Worm (Caenorhabditis elegans) whole organism, young adult: ENCODE data around the gene flp-28.

Experiments used
- B0261.1 ChIP-seq: sonication (generic microtip); optimal IDR thresholded peaks from 2 replicates; lab custom pipeline; 2016; ENCODE audit warnings: mild to moderate bottlenecking, missing genetic modification characterization, moderate library complexity, missing compliant biosample characterization
- F22D6.2 ChIP-seq: sonication (generic microtip); optimal IDR thresholded peaks from 2 replicates; lab custom pipeline; 2016; ENCODE audit warnings: mild to moderate bottlenecking, missing genetic modification characterization, missing compliant biosample characterization
- Y53G8AR.9 ChIP-seq: fragments of 200-800 bp; sonication (Bioruptor generic); conservative IDR thresholded peaks from 2 replicates; pipeline ENCODE4 v1.3.6; 2022; ENCODE audit warnings: missing genetic modification reagents, missing genetic modification characterization, missing compliant biosample characterization
- dpff-1 ChIP-seq: sonication (generic microtip); optimal IDR thresholded peaks from 2 replicates; lab custom pipeline; 2017; ENCODE audit warnings: mild to moderate bottlenecking, missing genetic modification characterization, missing compliant biosample characterization
- gei-17 ChIP-seq: fragments of 200-800 bp; sonication (Bioruptor generic); optimal IDR thresholded peaks from 2 replicates; lab custom pipeline; 2018; ENCODE audit warnings: mild to moderate bottlenecking, missing genetic modification characterization, missing compliant biosample characterization
- madf-10 ChIP-seq: sonication (generic microtip); optimal IDR thresholded peaks from 2 replicates; lab custom pipeline; 2016; ENCODE audit warnings: mild to moderate bottlenecking, missing genetic modification characterization, missing compliant biosample characterization
- nhr-120 ChIP-seq: fragments of 200-800 bp; sonication (Bioruptor generic); IDR thresholded peaks from 2 replicates; pipeline ENCODE4 v1.3.6; 2022; ENCODE audit warnings: missing genetic modification characterization, missing compliant biosample characterization
- zim-3 ChIP-seq: sonication (generic microtip); optimal IDR thresholded peaks from 2 replicates; lab custom pipeline; 2017; ENCODE audit warnings: mild to moderate bottlenecking, missing genetic modification characterization, moderate library complexity, missing compliant biosample characterization
- ztf-25 ChIP-seq: fragments of 200-800 bp; sonication (Bioruptor generic); IDR thresholded peaks from 2 replicates; pipeline ENCODE4 v1.3.6; 2022; ENCODE audit warnings: missing genetic modification reagents, missing genetic modification characterization, missing compliant biosample characterization
- ztf-28 ChIP-seq: fragments of 200-800 bp; sonication (Bioruptor generic); IDR thresholded peaks from 2 replicates; pipeline ENCODE4 v1.3.6; 2022; ENCODE audit warnings: missing genetic modification reagents, missing genetic modification characterization, missing compliant biosample characterization

DNA sequence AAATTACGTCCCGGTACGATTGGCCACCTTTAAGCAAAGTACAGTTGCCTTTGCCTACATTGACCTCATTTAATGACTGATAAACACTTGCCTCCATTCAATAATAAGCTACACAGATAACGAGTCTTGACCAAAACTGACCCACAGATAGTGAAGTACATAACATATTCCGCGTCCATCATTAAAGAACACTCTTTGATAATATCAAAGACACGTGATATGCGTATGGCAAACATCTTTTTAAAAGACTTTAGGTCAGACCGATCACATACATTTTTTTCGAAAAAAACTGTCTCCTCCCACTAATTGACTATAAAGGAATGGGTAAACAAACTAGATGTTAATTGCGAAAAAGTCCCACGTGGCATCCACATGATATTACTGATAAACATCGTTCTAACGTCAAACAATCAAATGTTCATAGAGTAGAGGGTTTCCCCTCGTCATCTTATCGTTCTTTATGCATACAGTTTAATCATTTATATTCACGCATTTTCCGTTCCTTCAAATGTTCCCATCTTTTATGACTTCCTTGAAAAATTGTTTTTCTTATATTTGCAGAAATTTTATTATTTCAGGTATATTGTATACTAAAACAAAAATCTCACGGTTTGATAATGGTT, 3.6 kb downstream of the flp-28 start, which contains the start of gene W07E11.1:
- TF ChIP-seq ztf-25 (GFP tag; lab: Robert Waterston, UW) (no peak), nhr-120 (GFP tag; lab: Robert Waterston, UW) (no peak), madf-10 (tag; lab: Kevin White, UChicago) (no peak), dpff-1 (tag; lab: Kevin White, UChicago) (no peak), gei-17 (GFP tag; lab: Kevin White, UChicago) (no peak), B0261.1 (tag; lab: Kevin White, UChicago) (no peak), ztf-28 (GFP tag; lab: Robert Waterston, UW) (no peak), Y53G8AR.9 (no peak), zim-3 (tag; lab: Kevin White, UChicago) (no peak), F22D6.2 (tag; lab: Kevin White, UChicago) (peak; percentile 49)
